Fruit fly (Drosophila melanogaster) whole organism, embryonic: Measurements from ENCODE around the gene qtc.
A peak's percentile ranks its signal among the peaks of the same experiment; 100 is the strongest.

Source experiments
- Awh ChIP-seq: fragments of 200-800 bp; sonication (Bioruptor generic); IDR thresholded peaks from 2 replicates; pipeline ENCODE4, ENCODE4 v1.3.6; 2022; ENCODE audit warnings: missing biosample characterization, missing genetic modification characterization
- CG11723 ChIP-seq: fragments of 200-800 bp; sonication (Bioruptor generic); optimal IDR thresholded peaks from 2 replicates; lab custom pipeline; 2017; ENCODE audit warnings: missing biosample characterization, mild to moderate bottlenecking, missing genetic modification characterization
- CG13894 ChIP-seq: fragments of 200-800 bp; sonication (Bioruptor generic); optimal IDR thresholded peaks from 3 replicates; lab custom pipeline; 2018; ENCODE audit warnings: missing biosample characterization, mild to moderate bottlenecking, missing genetic modification characterization, moderate library complexity
- CG14014 ChIP-seq: fragments of 200-800 bp; sonication (Bioruptor generic); IDR thresholded peaks from 2 replicates; pipeline ENCODE4 v1.3.6; 2022; ENCODE audit warnings: missing biosample characterization, missing genetic modification characterization
- CG14050 ChIP-seq: fragments of 200-800 bp; sonication (Bioruptor generic); IDR thresholded peaks from 3 replicates; pipeline ENCODE4 v1.3.6; 2022; ENCODE audit warnings: missing biosample characterization, missing genetic modification characterization
- CG17912 ChIP-seq: fragments of 200-800 bp; sonication (Bioruptor generic); optimal IDR thresholded peaks from 2 replicates; lab custom pipeline; 2018; ENCODE audit warnings: missing biosample characterization, mild to moderate bottlenecking, missing genetic modification characterization
- CG2120 ChIP-seq: fragments of 200-800 bp; sonication (Bioruptor generic); optimal IDR thresholded peaks from 3 replicates; lab custom pipeline; 2016; ENCODE audit warnings: missing biosample characterization, missing genetic modification characterization
- CG32532 ChIP-seq: fragments of 200-800 bp; sonication (Bioruptor generic); IDR thresholded peaks from 2 replicates; pipeline ENCODE4 v1.3.6; 2022; ENCODE audit warnings: missing biosample characterization, missing genetic modification characterization
- CG32767 ChIP-seq: fragments of 200-800 bp; sonication (Bioruptor generic); IDR thresholded peaks from 2 replicates; pipeline ENCODE4 v1.3.6; 2022; ENCODE audit warnings: missing biosample characterization, missing genetic modification characterization
- CG34376 ChIP-seq: fragments of 200-800 bp; sonication (Bioruptor generic); optimal IDR thresholded peaks from 2 replicates; lab custom pipeline; 2018; ENCODE audit warnings: missing biosample characterization, mild to moderate bottlenecking, missing genetic modification characterization
- CG4360 ChIP-seq: fragments of 200-800 bp; sonication (Bioruptor generic); IDR thresholded peaks from 2 replicates; pipeline ENCODE4 v1.3.6; 2022; ENCODE audit warnings: missing biosample characterization, missing genetic modification characterization
- CG6683 ChIP-seq: fragments of 200-800 bp; sonication (Bioruptor generic); optimal IDR thresholded peaks from 2 replicates; lab custom pipeline; 2017; ENCODE audit warnings: missing biosample characterization, mild to moderate bottlenecking, missing genetic modification characterization, missing genetic modification reagents
- CG6854 ChIP-seq: fragments of 200-800 bp; sonication (Bioruptor generic); optimal IDR thresholded peaks from 3 replicates; lab custom pipeline; 2017; ENCODE audit warnings: missing biosample characterization, mild to moderate bottlenecking, missing genetic modification characterization
- CG7987 ChIP-seq: fragments of 200-800 bp; sonication (Bioruptor generic); optimal IDR thresholded peaks from 2 replicates; lab custom pipeline; 2018; ENCODE audit warnings: missing biosample characterization, mild to moderate bottlenecking, missing genetic modification characterization, moderate library complexity
- CG8359 ChIP-seq: fragments of 200-800 bp; sonication (Bioruptor generic); optimal IDR thresholded peaks from 2 replicates; lab custom pipeline; 2017; ENCODE audit warnings: missing biosample characterization, mild to moderate bottlenecking, missing genetic modification characterization, borderline replicate concordance
- Deaf1 ChIP-seq: fragments of 200-800 bp; optimal IDR thresholded peaks from 3 replicates; lab custom pipeline; 2019; ENCODE audit warnings: missing biosample characterization, mild to moderate bottlenecking, missing genetic modification characterization, moderate library complexity
- Eip74EF ChIP-seq, 2 experiments: fragments of 200-800 bp in 1 of 2; fragments of >200 bp in 1 of 2; sonication (Bioruptor generic) in 1 of 2; optimal IDR thresholded peaks; 2 replicates each; lab custom pipeline; 2017 to 2019; ENCODE audit warnings: missing biosample characterization in 2 of 2, missing genetic modification characterization in 2 of 2, mild to moderate bottlenecking in 1 of 2, moderate library complexity in 1 of 2
- Fer2 ChIP-seq: fragments of 200-800 bp; sonication (Bioruptor generic); optimal IDR thresholded peaks from 2 replicates; lab custom pipeline; 2018; ENCODE audit warnings: missing biosample characterization, mild to moderate bottlenecking, missing genetic modification characterization, moderate library complexity
- HHEX ChIP-seq: fragments of 200-800 bp; sonication (Bioruptor generic); optimal IDR thresholded peaks from 3 replicates; lab custom pipeline; 2017; ENCODE audit warnings: missing biosample characterization, mild to moderate bottlenecking, missing genetic modification characterization, missing genetic modification reagents
- HLH54F ChIP-seq: fragments of 200-800 bp; sonication (Bioruptor generic); optimal IDR thresholded peaks from 3 replicates; lab custom pipeline; 2016; ENCODE audit warnings: missing biosample characterization, missing genetic modification characterization
- Hand ChIP-seq: fragments of 200-800 bp; sonication (Bioruptor generic); optimal IDR thresholded peaks from 2 replicates; lab custom pipeline; 2017; ENCODE audit warnings: mild to moderate bottlenecking, missing biosample characterization, missing genetic modification reagents, missing genetic modification characterization
- MTF-1 ChIP-seq: fragments of 200-800 bp; sonication (Bioruptor generic); optimal IDR thresholded peaks from 2 replicates; lab custom pipeline; 2018; ENCODE audit warnings: missing biosample characterization, mild to moderate bottlenecking, missing genetic modification characterization, borderline replicate concordance
- Mes4 ChIP-seq: fragments of 200-800 bp; sonication (Bioruptor generic); optimal IDR thresholded peaks from 2 replicates; lab custom pipeline; 2016; ENCODE audit warnings: missing biosample characterization, missing genetic modification characterization
- NC2α ChIP-seq: fragments of 200-800 bp; sonication (Bioruptor generic); optimal IDR thresholded peaks from 2 replicates; lab custom pipeline; 2016; ENCODE audit warnings: missing biosample characterization, missing genetic modification characterization
- Nf-YB ChIP-seq: fragments of 200-800 bp; sonication (Bioruptor generic); optimal IDR thresholded peaks from 3 replicates; lab custom pipeline; 2019; ENCODE audit warnings: missing biosample characterization, mild to moderate bottlenecking, missing genetic modification characterization, moderate library complexity
- Trl ChIP-seq, 3 experiments: fragments of >200 bp in 2 of 3; fragments of 200-800 bp in 1 of 3; sonication (Bioruptor generic) in 1 of 3; optimal IDR thresholded peaks; 2 replicates in 1 of 3; 3 replicates in 2 of 3; lab custom pipeline; 2016 to 2017; ENCODE audit warnings: missing biosample characterization in 1 of 3, missing genetic modification characterization in 1 of 3
- ac ChIP-seq: fragments of 200-800 bp; sonication (Bioruptor generic); optimal IDR thresholded peaks from 3 replicates; lab custom pipeline; 2017; ENCODE audit warnings: missing biosample characterization, mild to moderate bottlenecking, missing genetic modification characterization
- dimm ChIP-seq: fragments of 200-800 bp; sonication (Bioruptor generic); IDR thresholded peaks from 2 replicates; pipeline ENCODE4 v1.3.6; 2022; ENCODE audit warnings: missing biosample characterization, missing genetic modification characterization
- dysf ChIP-seq: fragments of 200-800 bp; sonication (Bioruptor generic); IDR thresholded peaks from 3 replicates; pipeline ENCODE4 v1.3.6; 2022; ENCODE audit warnings: missing biosample characterization, missing genetic modification characterization
- fd3F ChIP-seq: fragments of 200-800 bp; sonication (Bioruptor generic); optimal IDR thresholded peaks from 2 replicates; lab custom pipeline; 2018; ENCODE audit warnings: missing biosample characterization, mild to moderate bottlenecking, missing genetic modification characterization, moderate library complexity
- gem ChIP-seq: fragments of 200-800 bp; sonication (Bioruptor generic); optimal IDR thresholded peaks from 2 replicates; lab custom pipeline; 2019; ENCODE audit warnings: missing biosample characterization, mild to moderate bottlenecking, missing genetic modification characterization, moderate library complexity
- jigr1 ChIP-seq: fragments of 200-800 bp; sonication (Bioruptor generic); IDR thresholded peaks from 3 replicates; pipeline ENCODE4 v1.3.6; 2022; ENCODE audit warnings: missing biosample characterization, missing genetic modification characterization
- jumu ChIP-seq: fragments of 200-800 bp; sonication (Bioruptor generic); optimal IDR thresholded peaks from 3 replicates; lab custom pipeline; 2016; ENCODE audit warnings: missing biosample characterization, missing genetic modification characterization
- kay ChIP-seq: fragments of 200-800 bp; sonication (Bioruptor generic); optimal IDR thresholded peaks from 2 replicates; lab custom pipeline; 2016; ENCODE audit warnings: missing biosample characterization, missing genetic modification characterization
- knrl ChIP-seq: fragments of 200-800 bp; sonication (Bioruptor generic); IDR thresholded peaks from 3 replicates; pipeline ENCODE4 v1.3.6; 2022; ENCODE audit warnings: missing biosample characterization, missing genetic modification characterization; ENCODE audit not compliant: partially characterized antibody
- lab ChIP-seq: fragments of 200-800 bp; sonication (Bioruptor generic); optimal IDR thresholded peaks from 3 replicates; lab custom pipeline; 2017; ENCODE audit warnings: missing biosample characterization, missing genetic modification characterization, mild to moderate bottlenecking, moderate library complexity, missing genetic modification reagents
- odd ChIP-seq: fragments of 200-800 bp; sonication (Bioruptor generic); optimal IDR thresholded peaks from 2 replicates; lab custom pipeline; 2017; ENCODE audit warnings: missing biosample characterization, mild to moderate bottlenecking, missing genetic modification characterization
- pan ChIP-seq, 4 experiments: fragments of >200 bp in 3 of 4; fragments of 200-800 bp in 1 of 4; sonication (Bioruptor generic) in 1 of 4; optimal IDR thresholded peaks in 3 of 4; IDR thresholded peaks in 1 of 4; 2 replicates each; pipeline versions ENCODE4 v1.3.6 to Lab custom; 2017 to 2022; ENCODE audit warnings: missing biosample characterization in 2 of 4, missing genetic modification characterization in 2 of 4, mixed read lengths in 1 of 4
- pb ChIP-seq: fragments of 200-800 bp; sonication (Bioruptor generic); optimal IDR thresholded peaks from 3 replicates; lab custom pipeline; 2016; ENCODE audit warnings: missing biosample characterization, missing genetic modification characterization
- peb ChIP-seq: fragments of 200-800 bp; sonication (Bioruptor generic); IDR thresholded peaks from 2 replicates; pipeline ENCODE4 v1.3.6; 2022; ENCODE audit warnings: missing biosample characterization, missing genetic modification characterization
- pfk ChIP-seq: fragments of 200-800 bp; sonication (Bioruptor generic); optimal IDR thresholded peaks from 2 replicates; lab custom pipeline; 2018; ENCODE audit warnings: missing biosample characterization, mild to moderate bottlenecking, missing genetic modification characterization, moderate library complexity
- schlank ChIP-seq: fragments of 200-800 bp; sonication (Bioruptor generic); optimal IDR thresholded peaks from 2 replicates; lab custom pipeline; 2018; ENCODE audit warnings: missing biosample characterization, mild to moderate bottlenecking, missing genetic modification characterization
- scrt ChIP-seq: fragments of 200-800 bp; sonication (Bioruptor generic); optimal IDR thresholded peaks from 2 replicates; lab custom pipeline; 2018; ENCODE audit warnings: missing biosample characterization, mild to moderate bottlenecking, missing genetic modification characterization, moderate library complexity
- sd ChIP-seq: fragments of 200-800 bp; sonication (Bioruptor generic); optimal IDR thresholded peaks from 3 replicates; lab custom pipeline; 2018; ENCODE audit warnings: missing biosample characterization, mild to moderate bottlenecking, missing genetic modification characterization, moderate library complexity
- shn ChIP-seq: fragments of 200-800 bp; sonication (Bioruptor generic); optimal IDR thresholded peaks from 3 replicates; lab custom pipeline; 2016; ENCODE audit warnings: missing biosample characterization, missing genetic modification characterization
- sob ChIP-seq: fragments of 200-800 bp; sonication (Bioruptor generic); IDR thresholded peaks from 2 replicates; pipeline ENCODE4 v1.3.6; 2022; ENCODE audit warnings: missing biosample characterization, missing genetic modification characterization
- sr ChIP-seq: fragments of 200-800 bp; sonication (Bioruptor generic); IDR thresholded peaks from 3 replicates; pipeline ENCODE4 v1.3.6; 2022; ENCODE audit warnings: missing biosample characterization, missing genetic modification characterization
- vvl ChIP-seq: fragments of 200-800 bp; sonication (Bioruptor generic); IDR thresholded peaks from 2 replicates; pipeline ENCODE4 v1.3.6; 2022; ENCODE audit warnings: missing biosample characterization, missing genetic modification characterization
- wek ChIP-seq: fragments of 200-800 bp; sonication (Bioruptor generic); optimal IDR thresholded peaks from 3 replicates; lab custom pipeline; 2018; ENCODE audit warnings: missing biosample characterization, mild to moderate bottlenecking, missing genetic modification characterization, moderate library complexity

qtc gene

DNA sequence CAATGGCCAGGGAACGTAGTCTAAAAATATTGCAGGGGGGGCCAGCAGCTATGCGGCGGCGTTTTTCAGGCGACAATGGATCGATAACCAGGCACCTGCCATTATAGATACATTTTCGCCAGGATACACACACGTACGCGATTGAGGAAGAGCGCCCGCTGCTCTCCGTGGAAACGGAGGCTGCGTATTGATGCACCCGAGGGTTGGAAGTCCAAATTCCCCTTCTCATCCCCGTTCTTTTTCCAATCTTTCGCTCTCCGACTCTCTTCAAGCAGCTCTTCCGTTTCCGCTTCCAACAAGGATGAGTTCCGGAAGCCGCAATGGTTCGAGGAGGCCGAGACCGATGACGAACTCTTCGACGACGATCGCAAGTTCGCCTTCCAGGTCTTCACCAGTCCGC, 36.1 kb downstream of the qtc start (continued):
- TF ChIP-seq Mes4 (GFP tag; lab: Kevin White, UChicago) (no peak), pfk (GFP tag; lab: Kevin White, UChicago) (peak; percentile 73), schlank (tag; lab: Kevin White, UChicago) (peak; percentile 65), CG8359 (peak; percentile 53), CG13894 (peak; percentile 61), lab (peak; percentile 84), CG34376 (peak; percentile 91), sr (GFP tag; lab: Robert Waterston, UW) (no peak), Fer2 (no peak), CG17912 (peak; percentile 2), CG32532 (GFP tag; lab: Robert Waterston, UW) (peak; percentile 23; the same call in 1 of the 2 replicates), NC2α (GFP tag; lab: Kevin White, UChicago) (no peak), jigr1 (GFP tag; lab: Robert Waterston, UW) (no peak), ac (GFP tag; lab: Kevin White, UChicago) (peak; percentile 16), peb (no peak), vvl (GFP tag; lab: Robert Waterston, UW) (peak; percentile 33; the same call in 1 of the 2 replicates), CG11723 (GFP tag; lab: Kevin White, UChicago) (no peak), dimm (GFP tag; lab: Robert Waterston, UW) (no peak), Trl (optimal IDR thresholded peaks at IDR 0.05; lab: Kevin White, UChicago) (peak; percentile 33 to 34), Trl (GFP tag; optimal IDR thresholded peaks at IDR 0.05; lab: Kevin White, UChicago) (peak; percentile 23), fd3F (GFP tag; lab: Kevin White, UChicago) (peak; percentile 8), Nf-YB (GFP tag; lab: Kevin White, UChicago) (no peak), odd (GFP tag; lab: Kevin White, UChicago) (peak; percentile 66), wek (GFP tag; lab: Kevin White, UChicago) (peak; percentile 58), pan (optimal IDR thresholded peaks at IDR 0.05; lab: Kevin White, UChicago) (no peak), pan (GFP tag; optimal IDR thresholded peaks at IDR 0.05 in 1 of 2, IDR thresholded peaks at IDR 0.05 in 1 of 2) (no peak), MTF-1 (GFP tag; lab: Kevin White, UChicago) (peak; percentile 63), CG14014 (GFP tag; lab: Robert Waterston, UW) (no peak), CG6683 (GFP tag; lab: Kevin White, UChicago) (peak; percentile 27), dysf (GFP tag; lab: Robert Waterston, UW) (no peak), shn (GFP tag; lab: Kevin White, UChicago) (no peak), HLH54F (GFP tag; lab: Kevin White, UChicago) (no peak), scrt (GFP tag; lab: Kevin White, UChicago) (peak; percentile 55), HHEX (GFP tag; lab: Kevin White, UChicago) (peak; percentile 58), jumu (no peak), CG6854 (GFP tag; lab: Kevin White, UChicago) (peak; percentile 81), sob (0 out of 2 replicates have a peak, but pooled peaks have one; percentile 27), Awh (GFP tag; lab: Robert Waterston, UW) (peak; percentile 23; the same call in 1 of the 2 replicates), kay (GFP tag; lab: Kevin White, UChicago) (no peak), Eip74EF (GFP tag; optimal IDR thresholded peaks at IDR 0.05; lab: Kevin White, UChicago) (no peak), Deaf1 (peak; percentile 16), gem (tag; lab: Kevin White, UChicago) (no peak), CG32767 (GFP tag; lab: Robert Waterston, UW) (peak; percentile 89), CG14050 (GFP tag; lab: Robert Waterston, UW) (no peak), CG4360 (GFP tag; lab: Robert Waterston, UW) (0 out of 2 replicates have a peak, but pooled peaks have one; percentile 25), pb (GFP tag; lab: Kevin White, UChicago) (no peak), Hand (GFP tag; lab: Kevin White, UChicago) (peak; percentile 81), sd (no peak), knrl (GFP tag; lab: Robert Waterston, UW) (no peak), CG2120 (no peak), CG7987 (GFP tag; lab: Kevin White, UChicago) (peak; percentile 68)
